Fruit fly (Drosophila melanogaster): ENCODE results near the gene CG9215.
A peak's percentile ranks its signal among the peaks of the same experiment; 100 is the strongest.

Gene CG9215

dm6 chrX:15594230-15594857 is 11.7 kb upstream of the CG9215 start:
- peak; percentile 19 for TF ChIP-seq lz (GFP tag; optimal IDR thresholded peaks at IDR 0.05)
- no peak for TF ChIP-seq pdm3 (GFP tag; optimal IDR thresholded peaks at IDR 0.05)
- peak; percentile 49 for TF ChIP-seq CG31627 (GFP tag; optimal IDR thresholded peaks at IDR 0.05)
- no peak for TF ChIP-seq dsx (GFP tag; optimal IDR thresholded peaks at IDR 0.05; ENCODE audit: poor library complexity, severe bottlenecking)
- no peak for TF ChIP-seq CG9139 (GFP tag; optimal IDR thresholded peaks at IDR 0.05)
- TF ChIP-seq CG8632 (GFP tag; optimal IDR thresholded peaks at IDR 0.05): no peak
- peak; percentile 19 for TF ChIP-seq Met (GFP tag; optimal IDR thresholded peaks at IDR 0.05)
- no peak for TF ChIP-seq topi (GFP tag; optimal IDR thresholded peaks at IDR 0.05)
- TF ChIP-seq Smox (GFP tag; optimal IDR thresholded peaks at IDR 0.05): peak; percentile 13
- TF ChIP-seq svp (GFP tag): peak; percentile 38
- TF ChIP-seq CG8119 (GFP tag; IDR thresholded peaks at IDR 0.05): no peak
- no peak for TF ChIP-seq CG1621 (tag; optimal IDR thresholded peaks at IDR 0.05)
- TF ChIP-seq CG6163 (GFP tag; IDR thresholded peaks at IDR 0.05): 0 out of 3 replicates have a peak, but pooled peaks have one; percentile 12
- no peak for TF ChIP-seq CG6276 (GFP tag; optimal IDR thresholded peaks at IDR 0.05)
- no peak for TF ChIP-seq Sox14 (GFP tag; optimal IDR thresholded peaks at IDR 0.05)
- TF ChIP-seq CG32006 (GFP tag; optimal IDR thresholded peaks at IDR 0.05): no peak
- TF ChIP-seq OdsH (GFP tag; optimal IDR thresholded peaks at IDR 0.05): no peak
- no peak for TF ChIP-seq CG6792 (GFP tag; optimal IDR thresholded peaks at IDR 0.05)
- TF ChIP-seq achi (GFP tag; optimal IDR thresholded peaks at IDR 0.05): no peak
- no peak for TF ChIP-seq Eip75B (GFP tag; optimal IDR thresholded peaks at IDR 0.05)
- peak; percentile 55 for TF ChIP-seq Hr39 (GFP tag; optimal IDR thresholded peaks at IDR 0.05)
- no peak for TF ChIP-seq CG6808 (GFP tag; optimal IDR thresholded peaks at IDR 0.05)
- no peak for TF ChIP-seq Gug (GFP tag; IDR thresholded peaks at IDR 0.05)
- no peak for TF ChIP-seq Sox15 (GFP tag; optimal IDR thresholded peaks at IDR 0.05)
- TF ChIP-seq Hr4 (GFP tag; optimal IDR thresholded peaks at IDR 0.05): no peak
- peak; percentile 41 for TF ChIP-seq cyc (GFP tag; optimal IDR thresholded peaks at IDR 0.05)
- no peak; the same call in 1 of the 2 replicates for TF ChIP-seq CG15336 (GFP tag; IDR thresholded peaks at IDR 0.05)
- peak; percentile 53 for TF ChIP-seq Eip78C (GFP tag)
- no peak for TF ChIP-seq Ets21C (GFP tag; optimal IDR thresholded peaks at IDR 0.05)
- TF ChIP-seq ss (GFP tag; optimal IDR thresholded peaks at IDR 0.05): peak in 1 of 2 experiments; percentile 6
- no peak for TF ChIP-seq Lpt (GFP tag; optimal IDR thresholded peaks at IDR 0.05)
- TF ChIP-seq Ets96B (tag; optimal IDR thresholded peaks at IDR 0.05): no peak

- TF ChIP-seq CG10669 (GFP tag; optimal IDR thresholded peaks at IDR 0.05) (no peak), CG8119 (GFP tag; IDR thresholded peaks at IDR 0.05) (peak; percentile 36; the same call in 1 of the 3 replicates), dsx (GFP tag; optimal IDR thresholded peaks at IDR 0.05; ENCODE audit: poor library complexity, severe bottlenecking) (no peak), CG4318 (GFP tag; optimal IDR thresholded peaks at IDR 0.05) (peak; percentile 0), CG8632 (GFP tag; optimal IDR thresholded peaks at IDR 0.05) (peak; percentile 34), eg (GFP tag; IDR thresholded peaks at IDR 0.05) (0 out of 3 replicates have a peak, but pooled peaks have one; percentile 23), Eip78C (GFP tag) (peak; percentile 66), CG16779 (tag; optimal IDR thresholded peaks at IDR 0.05) (peak; percentile 9), svp (GFP tag) (peak; percentile 86), dac (GFP tag; optimal IDR thresholded peaks at IDR 0.05) (no peak), acj6 (GFP tag; optimal IDR thresholded peaks at IDR 0.05) (peak; percentile 24), vri (GFP tag; optimal IDR thresholded peaks at IDR 0.05) (peak; percentile 40), CG10631 (GFP tag; optimal IDR thresholded peaks at IDR 0.05) (peak; percentile 44), Eip93F (GFP tag; optimal IDR thresholded peaks at IDR 0.05) (no peak), salr (GFP tag; optimal IDR thresholded peaks at IDR 0.05) (peak in 1 of 2 experiments; percentile 36), Gug (GFP tag; IDR thresholded peaks at IDR 0.05) (0 out of 2 replicates have a peak, but pooled peaks have one; percentile 11), CG6808 (GFP tag; optimal IDR thresholded peaks at IDR 0.05) (peak; percentile 36), CG6163 (GFP tag; IDR thresholded peaks at IDR 0.05) (peak; percentile 55), CG3032 (tag; optimal IDR thresholded peaks at IDR 0.05) (no peak), CG11294 (GFP tag; IDR thresholded peaks at IDR 0.05) (no peak), OdsH (GFP tag; optimal IDR thresholded peaks at IDR 0.05) (peak; percentile 6), CG6854 (GFP tag; optimal IDR thresholded peaks at IDR 0.05) (no peak), CG32006 (GFP tag; optimal IDR thresholded peaks at IDR 0.05) (peak; percentile 46), CG15336 (GFP tag; IDR thresholded peaks at IDR 0.05) (peak; percentile 7; the same call in 1 of the 2 replicates), achi (GFP tag; optimal IDR thresholded peaks at IDR 0.05) (peak; percentile 17), CG1621 (tag; optimal IDR thresholded peaks at IDR 0.05) (no peak), lz (GFP tag; optimal IDR thresholded peaks at IDR 0.05) (no peak)
Measured at dm6 chrX:15593477-15594229, 11.0 kb upstream of the CG9215 start, which contains the start of gene Chsy. Gene Chsy, minus strand, starts transcription at chrX:15593534.

Measured in whole organism, prepupa.